Fruit fly (Drosophila melanogaster) whole organism, embryonic: ENCODE results near the gene CG33107.
A peak's percentile ranks its signal among the peaks of the same experiment; 100 is the strongest.

Source experiments
- Asciz ChIP-seq: fragments of 200-800 bp; sonication (Bioruptor generic); optimal IDR thresholded peaks from 2 replicates; lab custom pipeline; 2017; ENCODE audit warnings: missing biosample characterization, mild to moderate bottlenecking, missing genetic modification characterization, missing genetic modification reagents
- Atf-2 ChIP-seq: fragments of 200-800 bp; sonication (Bioruptor generic); optimal IDR thresholded peaks from 2 replicates; lab custom pipeline; 2016; ENCODE audit warnings: missing biosample characterization, missing genetic modification characterization
- B-H2 ChIP-seq: fragments of 200-800 bp; sonication (Bioruptor generic); optimal IDR thresholded peaks from 2 replicates; lab custom pipeline; 2018; ENCODE audit warnings: missing biosample characterization, mild to moderate bottlenecking, missing genetic modification characterization
- CG11085 ChIP-seq: fragments of 200-800 bp; sonication (Bioruptor generic); IDR thresholded peaks from 2 replicates; pipeline ENCODE4 v1.3.6; 2022; ENCODE audit warnings: missing biosample characterization, missing genetic modification characterization
- CG12391 ChIP-seq: fragments of 200-800 bp; sonication (Bioruptor generic); optimal IDR thresholded peaks from 3 replicates; lab custom pipeline; 2018; ENCODE audit warnings: missing biosample characterization, mild to moderate bottlenecking, missing genetic modification characterization, moderate library complexity
- CG15601 ChIP-seq: fragments of 200-800 bp; sonication (Bioruptor generic); optimal IDR thresholded peaks from 3 replicates; lab custom pipeline; 2019; ENCODE audit warnings: missing biosample characterization, mild to moderate bottlenecking, missing genetic modification characterization, moderate library complexity
- CG16813 ChIP-seq: fragments of 200-800 bp; sonication (Bioruptor generic); IDR thresholded peaks from 3 replicates; pipeline ENCODE4 v1.3.6; 2022; ENCODE audit warnings: missing biosample characterization, missing genetic modification characterization; ENCODE audit not compliant: partially characterized antibody
- CG17361 ChIP-seq: fragments of 200-800 bp; sonication (Bioruptor generic); IDR thresholded peaks from 3 replicates; pipeline ENCODE4 v1.3.6; 2022; ENCODE audit warnings: missing biosample characterization, missing genetic modification characterization
- CG18619 ChIP-seq: fragments of 200-800 bp; sonication (Bioruptor generic); optimal IDR thresholded peaks from 3 replicates; lab custom pipeline; 2017; ENCODE audit warnings: missing biosample characterization, mild to moderate bottlenecking, missing genetic modification characterization
- CG30403 ChIP-seq: fragments of 200-800 bp; sonication (Bioruptor generic); optimal IDR thresholded peaks from 3 replicates; lab custom pipeline; 2016; ENCODE audit warnings: missing biosample characterization, missing genetic modification characterization
- CG3163 ChIP-seq: fragments of 200-800 bp; sonication (Bioruptor generic); optimal IDR thresholded peaks from 3 replicates; lab custom pipeline; 2016; ENCODE audit warnings: missing biosample characterization, missing genetic modification characterization
- CG32772 ChIP-seq: fragments of 200-800 bp; sonication (Bioruptor generic); IDR thresholded peaks from 2 replicates; pipeline ENCODE4 v1.3.6; 2022; ENCODE audit warnings: missing biosample characterization, missing genetic modification characterization
- CG33557 ChIP-seq: fragments of 200-800 bp; sonication (Bioruptor generic); optimal IDR thresholded peaks from 2 replicates; lab custom pipeline; 2019; ENCODE audit warnings: missing biosample characterization, mild to moderate bottlenecking, missing genetic modification characterization, moderate library complexity
- CG3995 ChIP-seq: fragments of 200-800 bp; sonication (Bioruptor generic); optimal IDR thresholded peaks from 3 replicates; lab custom pipeline; 2016; ENCODE audit warnings: missing biosample characterization, missing genetic modification characterization
- CG4424 ChIP-seq: fragments of 200-800 bp; sonication (Bioruptor generic); optimal IDR thresholded peaks from 3 replicates; lab custom pipeline; 2016; ENCODE audit warnings: missing biosample characterization, missing genetic modification characterization
- CG4707 ChIP-seq: fragments of 200-800 bp; sonication (Bioruptor generic); optimal IDR thresholded peaks from 2 replicates; lab custom pipeline; 2018; ENCODE audit warnings: missing biosample characterization, mild to moderate bottlenecking, missing genetic modification characterization, moderate library complexity
- CG5953 ChIP-seq: fragments of 200-800 bp; sonication (Bioruptor generic); IDR thresholded peaks from 2 replicates; pipeline ENCODE4 v1.3.6; 2022; ENCODE audit warnings: missing biosample characterization, missing genetic modification characterization
- CG6175 ChIP-seq: fragments of 200-800 bp; sonication (Bioruptor generic); IDR thresholded peaks from 3 replicates; pipeline ENCODE4 v1.3.6; 2022; ENCODE audit warnings: missing biosample characterization, missing genetic modification characterization
- CG8944 ChIP-seq: fragments of 200-800 bp; sonication (Bioruptor generic); optimal IDR thresholded peaks from 3 replicates; lab custom pipeline; 2016; ENCODE audit warnings: missing biosample characterization, missing genetic modification characterization
- CG9932 ChIP-seq: fragments of 200-800 bp; sonication (Bioruptor generic); IDR thresholded peaks from 2 replicates; pipeline ENCODE4 v1.3.6; 2022; ENCODE audit warnings: missing biosample characterization, missing genetic modification characterization
- Camta ChIP-seq: fragments of 200-800 bp; sonication (Bioruptor generic); optimal IDR thresholded peaks from 2 replicates; lab custom pipeline; 2016; ENCODE audit warnings: missing biosample characterization, missing genetic modification characterization
- Dbx ChIP-seq: fragments of 200-800 bp; sonication (Bioruptor generic); IDR thresholded peaks from 3 replicates; pipeline ENCODE4 v1.3.6; 2022; ENCODE audit warnings: missing biosample characterization, missing genetic modification characterization
- Drgx ChIP-seq: fragments of 200-800 bp; sonication (Bioruptor generic); IDR thresholded peaks from 2 replicates; pipeline ENCODE4 v1.3.6; 2022; ENCODE audit warnings: missing biosample characterization, missing genetic modification characterization
- HHEX ChIP-seq: fragments of 200-800 bp; sonication (Bioruptor generic); optimal IDR thresholded peaks from 3 replicates; lab custom pipeline; 2017; ENCODE audit warnings: missing biosample characterization, mild to moderate bottlenecking, missing genetic modification characterization, missing genetic modification reagents
- Hand ChIP-seq: fragments of 200-800 bp; sonication (Bioruptor generic); optimal IDR thresholded peaks from 2 replicates; lab custom pipeline; 2017; ENCODE audit warnings: mild to moderate bottlenecking, missing biosample characterization, missing genetic modification reagents, missing genetic modification characterization
- Hmx ChIP-seq: fragments of 200-800 bp; sonication (Bioruptor generic); optimal IDR thresholded peaks from 2 replicates; lab custom pipeline; 2016; ENCODE audit warnings: missing biosample characterization, missing genetic modification characterization
- Med ChIP-seq: fragments of 200-800 bp; sonication (Bioruptor generic); peaks from one replicate; lab custom pipeline; 2016; ENCODE audit warnings: missing biosample characterization, missing genetic modification characterization, mild to moderate bottlenecking, inconsistent platforms, moderate library complexity
- Mrtf ChIP-seq: fragments of 200-800 bp; sonication (Bioruptor generic); IDR thresholded peaks from 3 replicates; pipeline ENCODE4 v1.3.6; 2022; ENCODE audit warnings: missing biosample characterization, missing genetic modification characterization
- Opbp ChIP-seq: fragments of 200-800 bp; sonication (Bioruptor generic); IDR thresholded peaks from 3 replicates; pipeline ENCODE4 v1.3.6; 2022; ENCODE audit warnings: missing biosample characterization, missing genetic modification characterization; ENCODE audit not compliant: partially characterized antibody
- YL-1 ChIP-seq: fragments of 200-800 bp; sonication (Bioruptor generic); optimal IDR thresholded peaks from 3 replicates; lab custom pipeline; 2017; ENCODE audit warnings: missing biosample characterization, mild to moderate bottlenecking, missing genetic modification characterization
- ac ChIP-seq: fragments of 200-800 bp; sonication (Bioruptor generic); optimal IDR thresholded peaks from 3 replicates; lab custom pipeline; 2017; ENCODE audit warnings: missing biosample characterization, mild to moderate bottlenecking, missing genetic modification characterization
- caup ChIP-seq: fragments of 200-800 bp; sonication (Bioruptor generic); optimal IDR thresholded peaks from 3 replicates; lab custom pipeline; 2017; ENCODE audit warnings: missing biosample characterization, mild to moderate bottlenecking, missing genetic modification characterization, moderate library complexity; ENCODE audit not compliant: severe bottlenecking
- cg ChIP-seq: fragments of 200-800 bp; sonication (Bioruptor generic); optimal IDR thresholded peaks from 3 replicates; lab custom pipeline; 2019; ENCODE audit warnings: missing biosample characterization, mild to moderate bottlenecking, missing genetic modification characterization, moderate library complexity
- chn ChIP-seq: fragments of 200-800 bp; sonication (Bioruptor generic); optimal IDR thresholded peaks from 2 replicates; lab custom pipeline; 2016; ENCODE audit warnings: missing biosample characterization, missing genetic modification characterization
- danr ChIP-seq: fragments of 200-800 bp; sonication (Bioruptor generic); IDR thresholded peaks from 2 replicates; pipeline ENCODE4 v1.3.6; 2022; ENCODE audit warnings: missing biosample characterization, missing genetic modification characterization
- dimm ChIP-seq: fragments of 200-800 bp; sonication (Bioruptor generic); IDR thresholded peaks from 2 replicates; pipeline ENCODE4 v1.3.6; 2022; ENCODE audit warnings: missing biosample characterization, missing genetic modification characterization
- dysf ChIP-seq: fragments of 200-800 bp; sonication (Bioruptor generic); IDR thresholded peaks from 3 replicates; pipeline ENCODE4 v1.3.6; 2022; ENCODE audit warnings: missing biosample characterization, missing genetic modification characterization
- esg ChIP-seq: fragments of 200-800 bp; sonication (Bioruptor generic); conservative IDR thresholded peaks from 2 replicates; pipeline ENCODE4 v1.3.6; 2022; ENCODE audit warnings: missing biosample characterization, missing genetic modification characterization
- fu2 ChIP-seq: fragments of 200-800 bp; sonication (Bioruptor generic); optimal IDR thresholded peaks from 2 replicates; lab custom pipeline; 2016; ENCODE audit warnings: missing biosample characterization, missing genetic modification characterization
- gfzf ChIP-seq: fragments of 200-800 bp; sonication (Bioruptor generic); optimal IDR thresholded peaks from 2 replicates; lab custom pipeline; 2016; ENCODE audit warnings: missing biosample characterization, mild to moderate bottlenecking, missing genetic modification characterization, moderate library complexity
- ind ChIP-seq: fragments of 200-800 bp; sonication (Bioruptor generic); optimal IDR thresholded peaks from 3 replicates; lab custom pipeline; 2016; ENCODE audit warnings: missing biosample characterization, missing genetic modification characterization
- mam ChIP-seq: fragments of 200-800 bp; sonication (Bioruptor generic); optimal IDR thresholded peaks from 3 replicates; lab custom pipeline; 2016; ENCODE audit warnings: missing biosample characterization, missing genetic modification characterization
- nmo ChIP-seq: fragments of 200-800 bp; sonication (Bioruptor generic); optimal IDR thresholded peaks from 2 replicates; lab custom pipeline; 2018; ENCODE audit warnings: missing biosample characterization, mild to moderate bottlenecking, missing genetic modification characterization, moderate library complexity
- p53 ChIP-seq: fragments of 200-800 bp; sonication (Bioruptor generic); optimal IDR thresholded peaks from 2 replicates; lab custom pipeline; 2016; ENCODE audit warnings: missing biosample characterization, missing genetic modification characterization
- psq ChIP-seq: fragments of 200-800 bp; sonication (Bioruptor generic); optimal IDR thresholded peaks from 2 replicates; lab custom pipeline; 2017; ENCODE audit warnings: missing biosample characterization, missing genetic modification characterization
- sisA ChIP-seq: fragments of 200-800 bp; sonication (Bioruptor generic); IDR thresholded peaks from 2 replicates; pipeline ENCODE4 v1.3.6; 2022; ENCODE audit warnings: missing biosample characterization, missing genetic modification characterization
- so ChIP-seq: fragments of 200-800 bp; sonication (Bioruptor generic); IDR thresholded peaks from 3 replicates; pipeline ENCODE4 v1.3.6; 2022; ENCODE audit warnings: missing biosample characterization, missing genetic modification characterization
- stc ChIP-seq: fragments of 200-800 bp; sonication (Bioruptor generic); IDR thresholded peaks from 2 replicates; pipeline ENCODE4 v1.3.6; 2022; ENCODE audit warnings: missing biosample characterization, missing genetic modification characterization
- stwl ChIP-seq: fragments of 200-800 bp; sonication (Bioruptor generic); optimal IDR thresholded peaks from 3 replicates; lab custom pipeline; 2018; ENCODE audit warnings: missing biosample characterization, mild to moderate bottlenecking, missing genetic modification characterization, moderate library complexity
- tll ChIP-seq, 2 experiments: fragments of 200-800 bp in 1 of 2; fragments of >200 bp in 1 of 2; sonication (Bioruptor generic) in 1 of 2; optimal IDR thresholded peaks; 2 replicates each; lab custom pipeline; 2017 to 2019; ENCODE audit warnings: missing biosample characterization in 2 of 2, missing genetic modification characterization in 2 of 2, mild to moderate bottlenecking in 1 of 2, moderate library complexity in 1 of 2

The CG33107 gene

dm6 chr3R:22590668-22591275 is 6.3 kb upstream of the CG33107 start (continued):
- TF ChIP-seq CG4424 (peak; percentile 57), psq (GFP tag; lab: Kevin White, UChicago) (no peak), Asciz (peak; percentile 69), CG15601 (peak; percentile 76), Hand (GFP tag; lab: Kevin White, UChicago) (no peak), Hmx (GFP tag; lab: Kevin White, UChicago) (no peak), CG33557 (GFP tag; lab: Kevin White, UChicago) (peak; percentile 74), dysf (no peak), CG3163 (no peak), CG5953 (peak; percentile 22; the same call in 1 of the 2 replicates), YL-1 (no peak), CG8944 (GFP tag; lab: Kevin White, UChicago) (no peak), CG3995 (GFP tag; lab: Kevin White, UChicago) (no peak), CG11085 (GFP tag; lab: Robert Waterston, UW) (no peak), CG9932 (no peak), CG18619 (peak; percentile 51), Med (GFP tag; lab: Kevin White, UChicago) (peak; percentile 85), esg (peak; percentile 37), CG16813 (GFP tag; lab: Robert Waterston, UW) (no peak), Atf-2 (peak; percentile 57), ac (GFP tag; lab: Kevin White, UChicago) (peak; percentile 1), HHEX (peak; percentile 5), CG17361 (GFP tag; lab: Robert Waterston, UW) (peak; percentile 88), stwl (no peak), so (GFP tag; lab: Robert Waterston, UW) (peak; percentile 13; the same call in 1 of the 3 replicates), chn (GFP tag; lab: Kevin White, UChicago) (peak; percentile 60), gfzf (GFP tag; lab: Kevin White, UChicago) (no peak), caup (peak; percentile 46), mam (GFP tag; lab: Kevin White, UChicago) (peak; percentile 20), CG4707 (GFP tag; lab: Kevin White, UChicago) (peak; percentile 49), tll (GFP tag; optimal IDR thresholded peaks at IDR 0.05; lab: Kevin White, UChicago) (no peak), CG6175 (no peak), CG30403 (GFP tag; lab: Kevin White, UChicago) (peak; percentile 72), dimm (no peak), stc (GFP tag; lab: Robert Waterston, UW) (no peak), cg (GFP tag; lab: Kevin White, UChicago) (peak; percentile 75), Camta (GFP tag; lab: Kevin White, UChicago) (peak; percentile 39), Dbx (no peak), Mrtf (no peak), CG32772 (GFP tag; lab: Robert Waterston, UW) (peak; percentile 33; the same call in 1 of the 2 replicates), Opbp (GFP tag; lab: Robert Waterston, UW) (no peak), fu2 (GFP tag; lab: Kevin White, UChicago) (no peak), danr (no peak), Drgx (GFP tag; lab: Robert Waterston, UW) (peak; percentile 62; the same call in 1 of the 2 replicates), nmo (GFP tag; lab: Kevin White, UChicago) (peak; percentile 86), sisA (GFP tag; lab: Robert Waterston, UW) (peak; percentile 47; the same call in 1 of the 2 replicates), CG12391 (peak; percentile 73), ind (GFP tag; lab: Kevin White, UChicago) (peak; percentile 18), p53 (GFP tag; lab: Kevin White, UChicago) (no peak), B-H2 (no peak)
